Fruit fly (Drosophila melanogaster): ENCODE measurements around the gene CG18135.

- TF ChIP-seq CG31627 (GFP tag; optimal IDR thresholded peaks at IDR 0.05) (no peak), CG6854 (GFP tag; optimal IDR thresholded peaks at IDR 0.05) (no peak), Eip93F (GFP tag; optimal IDR thresholded peaks at IDR 0.05) (no peak), Eip75B (GFP tag; optimal IDR thresholded peaks at IDR 0.05) (no peak), fkh (GFP tag; optimal IDR thresholded peaks at IDR 0.05) (no peak), achi (GFP tag; optimal IDR thresholded peaks at IDR 0.05) (no peak), OdsH (GFP tag; optimal IDR thresholded peaks at IDR 0.05) (no peak), CG3919 (GFP tag; optimal IDR thresholded peaks at IDR 0.05) (no peak), pdm3 (GFP tag; optimal IDR thresholded peaks at IDR 0.05) (no peak), Sox102F (GFP tag; optimal IDR thresholded peaks at IDR 0.05) (no peak), CG8632 (GFP tag; optimal IDR thresholded peaks at IDR 0.05) (no peak), Ets96B (tag; optimal IDR thresholded peaks at IDR 0.05) (no peak)
Observed at dm6 chr3L:19014802-19015201, 16.7 kb upstream of the CG18135 start.

Data from whole organism, prepupa.